Worm (Caenorhabditis elegans) whole organism, L4 larva: Measurements from ENCODE around the gene ZK470.2.

ENCODE experiments used
- D1046.2 ChIP-seq: fragments of 200-800 bp; sonication (Bioruptor generic); IDR thresholded peaks from 2 replicates; pipeline ENCODE4 v1.3.6; 2022; ENCODE audit warnings: missing genetic modification characterization, missing compliant biosample characterization
- F26F4.8 ChIP-seq: fragments of 200-800 bp; sonication (Bioruptor generic); conservative IDR thresholded peaks from 2 replicates; pipeline ENCODE4 v1.3.6; 2022; ENCODE audit warnings: missing genetic modification characterization, missing compliant biosample characterization
- F44E2.7 ChIP-seq: fragments of 200-800 bp; sonication (Bioruptor generic); IDR thresholded peaks from 2 replicates; pipeline ENCODE4 v2.1.2; 2022; ENCODE audit warnings: missing genetic modification characterization, missing compliant biosample characterization
- R02D3.7 ChIP-seq: fragments of 150-350 bp; sonication (generic microtip); optimal IDR thresholded peaks from 3 replicates; lab custom pipeline; 2014; ENCODE audit warnings: missing biosample characterization, missing genetic modification characterization
- Y75B8A.6 ChIP-seq: fragments of 200-800 bp; sonication (Bioruptor generic); IDR thresholded peaks from 2 replicates; pipeline ENCODE4 v1.3.6; 2022; ENCODE audit warnings: missing genetic modification reagents, missing genetic modification characterization, missing compliant biosample characterization
- aha-1 ChIP-seq: fragments of 150-350 bp; peaks from one replicate; lab custom pipeline; 2014; ENCODE audit warnings: missing biosample characterization, missing genetic modification characterization
- ceh-44 ChIP-seq: fragments of 200-800 bp; sonication (Bioruptor generic); IDR thresholded peaks from 2 replicates; pipeline ENCODE4 v1.3.6; 2022; ENCODE audit warnings: missing genetic modification reagents, missing genetic modification characterization, missing compliant biosample characterization
- ces-1 ChIP-seq: fragments of 150-350 bp; sonication (generic microtip); optimal IDR thresholded peaks from 4 replicates; lab custom pipeline; 2014; ENCODE audit warnings: missing biosample characterization, missing genetic modification reagents, missing genetic modification characterization
- daf-12 ChIP-seq: fragments of 150-350 bp; optimal IDR thresholded peaks from 2 replicates; lab custom pipeline; 2014; ENCODE audit warnings: missing biosample characterization, missing genetic modification reagents, missing genetic modification characterization
- daf-16 ChIP-seq, 3 experiments: sonication (generic microtip); optimal IDR thresholded peaks; 2 replicates each; lab custom pipeline; 2016 to 2017; ENCODE audit warnings: missing genetic modification characterization in 3 of 3, missing genetic modification reagents in 3 of 3, mild to moderate bottlenecking in 2 of 3, missing compliant biosample characterization in 2 of 3, missing biosample characterization in 1 of 3, moderate library complexity in 1 of 3
- dmd-6 ChIP-seq: fragments of 200-800 bp; sonication (Bioruptor generic); IDR thresholded peaks from 2 replicates; pipeline ENCODE4 v1.3.6; 2022; ENCODE audit warnings: missing genetic modification reagents, missing genetic modification characterization, missing compliant biosample characterization
- dmd-9 ChIP-seq: fragments of 200-800 bp; sonication (Bioruptor generic); IDR thresholded peaks from 2 replicates; pipeline ENCODE4 v1.3.6; 2022; ENCODE audit warnings: missing genetic modification reagents, missing genetic modification characterization, missing compliant biosample characterization
- duxl-1 ChIP-seq: sonication (generic microtip); optimal IDR thresholded peaks from 2 replicates; lab custom pipeline; 2016; ENCODE audit warnings: mild to moderate bottlenecking, missing genetic modification characterization, moderate library complexity, missing compliant biosample characterization; ENCODE audit not compliant: poor library complexity
- hlh-11 ChIP-seq: fragments of 200-800 bp; sonication (Bioruptor generic); optimal IDR thresholded peaks from 2 replicates; lab custom pipeline; 2018; ENCODE audit warnings: mild to moderate bottlenecking, missing genetic modification characterization, missing compliant biosample characterization
- hlh-30 ChIP-seq: sonication (generic microtip); optimal IDR thresholded peaks from 2 replicates; lab custom pipeline; 2017; ENCODE audit warnings: antibody characterized with exemption, mild to moderate bottlenecking, missing genetic modification characterization, missing compliant biosample characterization; ENCODE audit not compliant: insufficient read depth
- hmg-1.1 ChIP-seq: fragments of 200-800 bp; sonication (Bioruptor generic); IDR thresholded peaks from 2 replicates; pipeline ENCODE4 v1.3.6; 2022; ENCODE audit warnings: missing genetic modification reagents, missing genetic modification characterization, missing compliant biosample characterization
- lin-13 ChIP-seq: fragments of 150-350 bp; optimal IDR thresholded peaks from 2 replicates; lab custom pipeline; 2014; ENCODE audit warnings: missing biosample characterization, missing genetic modification reagents, missing genetic modification characterization
- lin-38 ChIP-seq: fragments of 200-800 bp; sonication (Bioruptor generic); IDR thresholded peaks from 2 replicates; pipeline ENCODE4 v1.3.6; 2022; ENCODE audit warnings: missing genetic modification reagents, missing genetic modification characterization, missing compliant biosample characterization
- madf-9 ChIP-seq: fragments of 200-800 bp; sonication (Bioruptor generic); conservative IDR thresholded peaks from 2 replicates; pipeline ENCODE4 v1.3.6; 2022; ENCODE audit warnings: missing genetic modification reagents, missing genetic modification characterization, missing compliant biosample characterization
- mdl-1 ChIP-seq, 2 experiments: fragments of 150-350 bp in 1 of 2; sonication (generic microtip) in 1 of 2; optimal IDR thresholded peaks; 2 replicates each; lab custom pipeline; 2014 to 2017; ENCODE audit warnings: missing biosample characterization in 2 of 2, missing genetic modification characterization in 2 of 2
- mes-2 ChIP-seq: sonication (generic microtip); optimal IDR thresholded peaks from 2 replicates; lab custom pipeline; 2016; ENCODE audit warnings: missing genotype, mild to moderate bottlenecking, missing genetic modification characterization, missing compliant biosample characterization; ENCODE audit not compliant: poor library complexity, severe bottlenecking
- mxl-2 ChIP-seq: fragments of 200-800 bp; sonication (Bioruptor generic); conservative IDR thresholded peaks from 2 replicates; pipeline ENCODE4 v1.3.6; 2022; ENCODE audit warnings: missing genetic modification reagents, missing genetic modification characterization, missing compliant biosample characterization
- mxl-3 ChIP-seq: fragments of 200-800 bp; sonication (Bioruptor generic); optimal IDR thresholded peaks from 2 replicates; lab custom pipeline; 2018; ENCODE audit warnings: mild to moderate bottlenecking, missing genetic modification characterization, missing compliant biosample characterization
- nhr-102 ChIP-seq: sonication (generic microtip); optimal IDR thresholded peaks from 2 replicates; lab custom pipeline; 2016; ENCODE audit warnings: mild to moderate bottlenecking, missing genetic modification characterization, moderate library complexity, missing compliant biosample characterization
- nhr-11 ChIP-seq: fragments of 150-350 bp; optimal IDR thresholded peaks from 2 replicates; lab custom pipeline; 2014; ENCODE audit warnings: missing biosample characterization, missing genetic modification characterization
- nhr-111 ChIP-seq: fragments of 200-800 bp; sonication (Bioruptor generic); optimal IDR thresholded peaks from 2 replicates; lab custom pipeline; 2018; ENCODE audit warnings: mild to moderate bottlenecking, missing genetic modification characterization, missing compliant biosample characterization
- nhr-28 ChIP-seq: fragments of 150-350 bp; optimal IDR thresholded peaks from 2 replicates; lab custom pipeline; 2014; ENCODE audit warnings: missing biosample characterization, missing genetic modification characterization
- nhr-42 ChIP-seq: fragments of 200-800 bp; sonication (Bioruptor generic); IDR thresholded peaks from 2 replicates; pipeline ENCODE4 v1.3.6; 2022; ENCODE audit warnings: missing genetic modification characterization, missing compliant biosample characterization
- nhr-48 ChIP-seq: sonication (generic microtip); optimal IDR thresholded peaks from 2 replicates; lab custom pipeline; 2016; ENCODE audit warnings: mild to moderate bottlenecking, missing genetic modification characterization, missing compliant biosample characterization
- nhr-6 ChIP-seq: fragments of 150-350 bp; optimal IDR thresholded peaks from 2 replicates; lab custom pipeline; 2014; ENCODE audit warnings: missing biosample characterization, missing genetic modification characterization
- nhr-76 ChIP-seq: fragments of 150-350 bp; optimal IDR thresholded peaks from 2 replicates; lab custom pipeline; 2014; ENCODE audit warnings: missing biosample characterization, missing genetic modification characterization
- set-16 ChIP-seq: fragments of 200-800 bp; sonication (Bioruptor generic); IDR thresholded peaks from 2 replicates; pipeline ENCODE4 v1.3.6; 2022; ENCODE audit warnings: missing genetic modification reagents, missing genetic modification characterization, missing compliant biosample characterization
- snpc-1.2 ChIP-seq: fragments of 200-800 bp; sonication (Bioruptor generic); IDR thresholded peaks from 2 replicates; pipeline ENCODE4 v1.3.6; 2022; ENCODE audit warnings: missing genetic modification reagents, missing genetic modification characterization, missing compliant biosample characterization
- spr-1 ChIP-seq: sonication (generic microtip); optimal IDR thresholded peaks from 2 replicates; lab custom pipeline; 2016; ENCODE audit warnings: mild to moderate bottlenecking, missing genetic modification characterization, missing compliant biosample characterization
- spr-3 ChIP-seq: fragments of 200-800 bp; sonication (Bioruptor generic); optimal IDR thresholded peaks from 2 replicates; lab custom pipeline; 2018; ENCODE audit warnings: mild to moderate bottlenecking, missing genetic modification characterization, missing compliant biosample characterization
- tag-97 ChIP-seq: fragments of 200-800 bp; sonication (Bioruptor generic); IDR thresholded peaks from 2 replicates; pipeline ENCODE4 v1.3.6; 2022; ENCODE audit warnings: missing genetic modification characterization, missing compliant biosample characterization
- unc-130 ChIP-seq: sonication (generic microtip); optimal IDR thresholded peaks from 2 replicates; lab custom pipeline; 2016; ENCODE audit warnings: missing genetic modification reagents, missing genetic modification characterization, missing compliant biosample characterization
- unc-39 ChIP-seq: sonication (generic microtip); optimal IDR thresholded peaks from 2 replicates; lab custom pipeline; 2017; ENCODE audit warnings: missing biosample characterization, missing genetic modification characterization
- unc-62 ChIP-seq, 3 experiments: fragments of 150-350 bp in 1 of 3; sonication (generic microtip); optimal IDR thresholded peaks in 2 of 3; peaks in 1 of 3; 1 replicate in 1 of 3; 2 replicates in 2 of 3; lab custom pipeline; 2014 to 2017; ENCODE audit warnings: missing biosample characterization in 3 of 3, missing genetic modification characterization in 3 of 3, missing genetic modification reagents in 3 of 3, missing genotype in 1 of 3
- zip-2 ChIP-seq: fragments of 150-350 bp; optimal IDR thresholded peaks from 2 replicates; lab custom pipeline; 2014; ENCODE audit warnings: missing biosample characterization, missing genetic modification characterization

The ZK470.2 gene

ce11 chrX:4157896-4158295 lies 22.9 kb downstream of the ZK470.2 start:
- TF ChIP-seq daf-12 (tag; lab: Kevin White, UChicago) (no peak), nhr-76 (no peak), madf-9 (GFP tag; lab: Robert Waterston, UW) (no peak), dmd-6 (GFP tag; lab: Robert Waterston, UW) (0 out of 2 replicates have a peak, but pooled peaks have one; percentile 9), F44E2.7 (GFP tag; lab: Robert Waterston, UW) (no peak), nhr-48 (tag; lab: Kevin White, UChicago) (no peak), nhr-102 (no peak), nhr-111 (GFP tag; lab: Kevin White, UChicago) (no peak), mdl-1 (tag; optimal IDR thresholded peaks at IDR 0.05; lab: Kevin White, UChicago) (peak in 1 of 2 experiments; percentile 41), hmg-1.1 (GFP tag; lab: Robert Waterston, UW) (peak; percentile 36; the same call in 1 of the 2 replicates), hlh-11 (tag; lab: Kevin White, UChicago) (peak; percentile 43), hlh-30 (tag; lab: Kevin White, UChicago) (peak; percentile 62), ceh-44 (GFP tag; lab: Robert Waterston, UW) (no peak), unc-130 (GFP tag; lab: Kevin White, UChicago) (no peak), lin-38 (GFP tag; lab: Robert Waterston, UW) (no peak), nhr-11 (tag; lab: Kevin White, UChicago) (peak; percentile 3), aha-1 (tag; lab: Kevin White, UChicago) (peak; percentile 48), snpc-1.2 (no peak), dmd-9 (GFP tag; lab: Robert Waterston, UW) (no peak), unc-62 (GFP tag; optimal IDR thresholded peaks at IDR 0.05 in 1 of 2; lab: Kevin White, UChicago) (peak in 1 of 2 experiments; percentile 27), unc-62 (tag; optimal IDR thresholded peaks at IDR 0.05; lab: Kevin White, UChicago) (no peak), F26F4.8 (GFP tag; lab: Robert Waterston, UW) (no peak), nhr-42 (no peak), Y75B8A.6 (GFP tag; lab: Robert Waterston, UW) (no peak), R02D3.7 (tag; lab: Kevin White, UChicago) (no peak), mes-2 (tag; lab: Kevin White, UChicago) (peak; percentile 33)
- TF ChIP-seq, all 104 proteins: peak for 9

- TF ChIP-seq daf-16 (GFP tag; optimal IDR thresholded peaks at IDR 0.05; lab: Kevin White, UChicago) (no peak), daf-16 (tag; optimal IDR thresholded peaks at IDR 0.05; lab: Kevin White, UChicago) (no peak), unc-130 (GFP tag; lab: Kevin White, UChicago) (no peak), spr-1 (no peak), unc-62 (GFP tag; optimal IDR thresholded peaks at IDR 0.05 in 1 of 2; lab: Kevin White, UChicago) (peak in 1 of 2 experiments; percentile 20), unc-62 (tag; optimal IDR thresholded peaks at IDR 0.05; lab: Kevin White, UChicago) (no peak), ces-1 (GFP tag; lab: Kevin White, UChicago) (peak; percentile 56), nhr-6 (tag; lab: Kevin White, UChicago) (no peak), aha-1 (tag; lab: Kevin White, UChicago) (peak; percentile 28)
- TF ChIP-seq, all 104 proteins: peak for 3
Measured at ce11 chrX:4159185-4159871, 24.4 kb downstream of the ZK470.2 start.

- TF ChIP-seq unc-62 (GFP tag; optimal IDR thresholded peaks at IDR 0.05 in 1 of 2; lab: Kevin White, UChicago): peak in 1 of 2 experiments; percentile 99
- no peak for TF ChIP-seq unc-62 (tag; optimal IDR thresholded peaks at IDR 0.05; lab: Kevin White, UChicago)
- TF ChIP-seq zip-2: no peak
- TF ChIP-seq nhr-28: no peak
Measured at ce11 chrX:4159929-4160328, 25.0 kb downstream of the ZK470.2 start.

- TF ChIP-seq unc-39 (tag; lab: Kevin White, UChicago) (no peak), spr-3 (GFP tag; lab: Kevin White, UChicago) (no peak), tag-97 (GFP tag; lab: Robert Waterston, UW) (no peak), F44E2.7 (GFP tag; lab: Robert Waterston, UW) (no peak), aha-1 (tag; lab: Kevin White, UChicago) (peak; percentile 90), ceh-44 (GFP tag; lab: Robert Waterston, UW) (no peak), mxl-3 (GFP tag; lab: Kevin White, UChicago) (no peak), set-16 (GFP tag; lab: Robert Waterston, UW) (no peak), D1046.2 (GFP tag; lab: Robert Waterston, UW) (no peak), unc-62 (GFP tag; optimal IDR thresholded peaks at IDR 0.05 in 1 of 2; lab: Kevin White, UChicago) (peak in 1 of 2 experiments; percentile 79), unc-62 (tag; optimal IDR thresholded peaks at IDR 0.05; lab: Kevin White, UChicago) (no peak), duxl-1 (tag; lab: Kevin White, UChicago) (no peak), lin-13 (no peak), zip-2 (no peak), hlh-30 (tag; lab: Kevin White, UChicago) (no peak), mxl-2 (no peak), dmd-6 (GFP tag; lab: Robert Waterston, UW) (no peak)
Measured at ce11 chrX:4161938-4162337, 27.0 kb downstream of the ZK470.2 start.
